Worm (Caenorhabditis elegans) whole organism, L3 larva: ENCODE measurements around the gene C31G12.1.

Experiments used
- R02D3.7 ChIP-seq: fragments of 150-350 bp; optimal IDR thresholded peaks from 2 replicates; lab custom pipeline; 2014; ENCODE audit warnings: missing biosample characterization, missing genetic modification characterization
- aly-2 ChIP-seq: fragments of 150-350 bp; optimal IDR thresholded peaks from 2 replicates; lab custom pipeline; 2014; ENCODE audit warnings: missing biosample characterization, missing genetic modification characterization
- ama-1 ChIP-seq: fragments of 150-350 bp; optimal IDR thresholded peaks from 2 replicates; lab custom pipeline; 2018
- ceh-28 ChIP-seq: fragments of 150-350 bp; optimal IDR thresholded peaks from 2 replicates; lab custom pipeline; 2014; ENCODE audit warnings: missing biosample characterization, missing genetic modification reagents, missing genetic modification characterization
- ceh-82 ChIP-seq: fragments of 150-350 bp; optimal IDR thresholded peaks from 2 replicates; lab custom pipeline; 2014; ENCODE audit warnings: missing biosample characterization, missing genetic modification characterization
- ceh-9 ChIP-seq: sonication (generic microtip); optimal IDR thresholded peaks from 2 replicates; lab custom pipeline; 2018; ENCODE audit warnings: missing biosample characterization, missing genetic modification characterization
- daf-12 ChIP-seq: fragments of 150-350 bp; optimal IDR thresholded peaks from 2 replicates; lab custom pipeline; 2014; ENCODE audit warnings: missing biosample characterization, missing genetic modification reagents, missing genetic modification characterization
- egl-27 ChIP-seq: sonication (generic microtip); optimal IDR thresholded peaks from 4 replicates; lab custom pipeline; 2017; ENCODE audit warnings: missing biosample characterization, missing genetic modification reagents, missing genetic modification characterization
- egl-5 ChIP-seq: fragments of 150-350 bp; optimal IDR thresholded peaks from 2 replicates; lab custom pipeline; 2017; ENCODE audit warnings: missing biosample characterization, missing genetic modification reagents, missing genetic modification characterization, inconsistent platforms
- elt-1 ChIP-seq: fragments of 150-350 bp; optimal IDR thresholded peaks from 2 replicates; lab custom pipeline; 2014; ENCODE audit warnings: missing biosample characterization, missing genetic modification characterization
- eor-1 ChIP-seq, 2 experiments: fragments of 150-350 bp; optimal IDR thresholded peaks; 2 replicates each; lab custom pipeline; 2014 to 2018; ENCODE audit warnings: missing biosample characterization in 2 of 2, missing genetic modification characterization in 2 of 2
- fkh-10 ChIP-seq: sonication (generic microtip); optimal IDR thresholded peaks from 2 replicates; lab custom pipeline; 2017; ENCODE audit warnings: missing biosample characterization, missing genetic modification reagents, missing genetic modification characterization
- fkh-2 ChIP-seq: fragments of 150-350 bp; optimal IDR thresholded peaks from 2 replicates; lab custom pipeline; 2014; ENCODE audit warnings: missing biosample characterization, missing genetic modification reagents, missing genetic modification characterization
- hmg-11 ChIP-seq: sonication (generic microtip); optimal IDR thresholded peaks from 2 replicates; lab custom pipeline; 2016; ENCODE audit warnings: missing genetic modification characterization, missing compliant biosample characterization
- jun-1 ChIP-seq: fragments of 150-350 bp; optimal IDR thresholded peaks from 2 replicates; lab custom pipeline; 2014; ENCODE audit warnings: missing biosample characterization, missing genetic modification reagents, missing genetic modification characterization
- lin-15B ChIP-seq: fragments of 150-350 bp; optimal IDR thresholded peaks from 2 replicates; lab custom pipeline; 2014; ENCODE audit warnings: missing biosample characterization, missing genetic modification characterization
- lin-39 ChIP-seq: fragments of 150-350 bp; optimal IDR thresholded peaks from 2 replicates; lab custom pipeline; 2018; ENCODE audit warnings: missing biosample characterization, missing genetic modification reagents, missing genetic modification characterization
- mdl-1 ChIP-seq: fragments of 150-350 bp; optimal IDR thresholded peaks from 2 replicates; lab custom pipeline; 2014; ENCODE audit warnings: missing biosample characterization, missing genetic modification characterization
- mml-1 ChIP-seq: fragments of 150-350 bp; sonication (generic microtip); optimal IDR thresholded peaks from 3 replicates; lab custom pipeline; 2014; ENCODE audit warnings: missing biosample characterization, missing genetic modification characterization
- nfya-1 ChIP-seq: sonication (generic microtip); optimal IDR thresholded peaks from 2 replicates; lab custom pipeline; 2017; ENCODE audit warnings: missing genetic modification characterization, mild to moderate bottlenecking, missing compliant biosample characterization, antibody characterized with exemption, moderate library complexity; ENCODE audit not compliant: insufficient read depth
- nhr-11 ChIP-seq: fragments of 150-350 bp; optimal IDR thresholded peaks from 2 replicates; lab custom pipeline; 2014; ENCODE audit warnings: missing biosample characterization, missing genetic modification characterization
- nhr-12 ChIP-seq: fragments of 150-350 bp; optimal IDR thresholded peaks from 2 replicates; lab custom pipeline; 2014; ENCODE audit warnings: missing biosample characterization, missing genetic modification characterization
- nhr-23 ChIP-seq: fragments of 150-350 bp; optimal IDR thresholded peaks from 2 replicates; lab custom pipeline; 2014; ENCODE audit warnings: missing biosample characterization, missing genetic modification reagents, missing genetic modification characterization
- nhr-237 ChIP-seq: fragments of 150-350 bp; optimal IDR thresholded peaks from 2 replicates; lab custom pipeline; 2014; ENCODE audit warnings: missing biosample characterization, missing genetic modification characterization
- nhr-28 ChIP-seq: fragments of 150-350 bp; optimal IDR thresholded peaks from 2 replicates; lab custom pipeline; 2014; ENCODE audit warnings: missing biosample characterization, missing genetic modification characterization
- nhr-43 ChIP-seq: sonication (generic microtip); optimal IDR thresholded peaks from 2 replicates; lab custom pipeline; 2016; ENCODE audit warnings: mild to moderate bottlenecking, missing genetic modification characterization, missing compliant biosample characterization; ENCODE audit not compliant: poor library complexity, severe bottlenecking
- nhr-67 ChIP-seq: fragments of 150-350 bp; optimal IDR thresholded peaks from 2 replicates; lab custom pipeline; 2014; ENCODE audit warnings: missing biosample characterization, missing genetic modification characterization
- nhr-76 ChIP-seq: fragments of 150-350 bp; sonication (generic microtip); optimal IDR thresholded peaks from 5 replicates; lab custom pipeline; 2014; ENCODE audit warnings: missing biosample characterization, missing genetic modification characterization
- pha-4 ChIP-seq: fragments of 150-350 bp; optimal IDR thresholded peaks from 2 replicates; lab custom pipeline; 2014; ENCODE audit warnings: missing biosample characterization, missing genetic modification reagents, missing genetic modification characterization
- pqm-1 ChIP-seq: fragments of 150-350 bp; optimal IDR thresholded peaks from 2 replicates; lab custom pipeline; 2017; ENCODE audit warnings: missing biosample characterization, missing genetic modification characterization, inconsistent platforms
- sea-2 ChIP-seq: fragments of 150-350 bp; sonication (generic microtip); optimal IDR thresholded peaks from 4 replicates; lab custom pipeline; 2014; ENCODE audit warnings: missing biosample characterization, missing genetic modification reagents, missing genetic modification characterization
- skn-1 ChIP-seq: fragments of 150-350 bp; optimal IDR thresholded peaks from 2 replicates; lab custom pipeline; 2014; ENCODE audit warnings: missing biosample characterization, missing genetic modification characterization
- snpc-4 ChIP-seq: fragments of 150-350 bp; optimal IDR thresholded peaks from 2 replicates; lab custom pipeline; 2014; ENCODE audit warnings: missing biosample characterization, missing genetic modification characterization
- unc-39 ChIP-seq: sonication (generic microtip); optimal IDR thresholded peaks from 4 replicates; lab custom pipeline; 2017; ENCODE audit warnings: missing biosample characterization, missing genetic modification characterization
- zag-1 ChIP-seq: fragments of 150-350 bp; optimal IDR thresholded peaks from 2 replicates; lab custom pipeline; 2014; ENCODE audit warnings: missing biosample characterization, missing genetic modification characterization
- ztf-11 ChIP-seq: fragments of 150-350 bp; optimal IDR thresholded peaks from 2 replicates; lab custom pipeline; 2014; ENCODE audit warnings: missing biosample characterization, missing genetic modification characterization
- ztf-4 ChIP-seq: fragments of 150-350 bp; optimal IDR thresholded peaks from 2 replicates; lab custom pipeline; 2014; ENCODE audit warnings: missing biosample characterization, missing genetic modification characterization

Gene C31G12.1

DNA sequence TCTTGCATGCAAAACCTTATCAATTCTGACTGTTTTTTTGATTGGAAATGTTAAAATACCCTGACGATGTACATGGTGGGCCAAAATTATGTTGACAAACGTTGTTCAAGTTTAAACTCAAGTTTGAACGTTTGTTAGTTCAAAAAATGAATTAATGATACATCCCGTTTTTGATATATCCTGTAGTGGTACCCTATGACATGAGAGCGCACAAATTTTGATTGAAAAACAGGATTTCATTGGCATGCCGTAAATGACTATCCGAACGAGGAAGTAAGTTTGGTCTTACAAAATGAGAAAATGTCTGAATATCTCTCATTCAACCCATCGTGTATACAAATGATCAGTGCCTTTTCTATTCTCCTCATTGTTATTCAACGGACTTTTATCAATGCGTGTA is 38.6 kb upstream of the C31G12.1 start, which contains the start of gene Y37H2A.11:
Y37H2A.11 (plus strand) TSS at position 301 of the 400 bp plus-strand sequence.
- TF ChIP-seq zag-1 (no peak), nhr-12 (tag; lab: Kevin White, UChicago) (no peak), snpc-4 (tag; lab: Kevin White, UChicago) (no peak), unc-39 (no peak), nhr-67 (tag; lab: Kevin White, UChicago) (no peak), fkh-10 (GFP tag; lab: Kevin White, UChicago) (no peak), elt-1 (no peak), pqm-1 (tag; lab: Kevin White, UChicago) (no peak), mml-1 (tag; lab: Kevin White, UChicago) (no peak), ceh-28 (tag; lab: Kevin White, UChicago) (no peak), aly-2 (tag; lab: Kevin White, UChicago) (no peak), lin-39 (tag; lab: Kevin White, UChicago) (no peak), skn-1 (tag; lab: Kevin White, UChicago) (no peak), nhr-23 (no peak), ztf-11 (no peak), egl-5 (tag; lab: Kevin White, UChicago) (no peak), ama-1 (no peak), hmg-11 (no peak), R02D3.7 (tag; lab: Kevin White, UChicago) (no peak)

DNA sequence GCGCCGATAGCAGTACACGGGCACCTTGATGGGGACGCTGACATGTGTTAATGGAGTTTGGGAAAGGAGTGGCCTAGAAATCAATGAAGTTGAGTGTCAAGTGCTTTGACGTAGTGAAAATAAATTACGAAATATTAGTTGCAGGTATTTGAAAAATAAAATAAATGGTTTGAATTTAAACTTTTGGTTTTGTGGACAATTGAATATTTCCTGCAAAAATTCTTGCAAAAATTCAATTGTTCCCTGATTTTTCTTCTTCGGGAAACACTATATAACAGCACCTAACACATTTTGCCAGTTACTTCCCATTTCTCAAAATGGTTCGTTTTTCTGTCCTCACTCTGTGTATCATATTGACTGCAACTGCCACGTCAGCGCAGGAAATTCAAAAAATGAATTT is 37.2 kb upstream of the C31G12.1 start, which contains the start of gene Y37H2A.13:
Y37H2A.13 (plus strand) TSS at position 301 of the 400 bp plus-strand sequence.
- no peak for TF ChIP-seq lin-15B (tag; lab: Kevin White, UChicago)
- TF ChIP-seq zag-1: no peak
- no peak for TF ChIP-seq elt-1
- TF ChIP-seq daf-12 (tag; lab: Kevin White, UChicago): no peak
- no peak for TF ChIP-seq ztf-4
- TF ChIP-seq eor-1 (tag; optimal IDR thresholded peaks at IDR 0.05; lab: Kevin White, UChicago): no peak
- TF ChIP-seq ama-1: no peak
- no peak for TF ChIP-seq nhr-28 (tag; lab: Kevin White, UChicago)
- TF ChIP-seq pha-4 (tag; lab: Kevin White, UChicago): no peak
- TF ChIP-seq nhr-237 (tag; lab: Kevin White, UChicago): no peak

DNA sequence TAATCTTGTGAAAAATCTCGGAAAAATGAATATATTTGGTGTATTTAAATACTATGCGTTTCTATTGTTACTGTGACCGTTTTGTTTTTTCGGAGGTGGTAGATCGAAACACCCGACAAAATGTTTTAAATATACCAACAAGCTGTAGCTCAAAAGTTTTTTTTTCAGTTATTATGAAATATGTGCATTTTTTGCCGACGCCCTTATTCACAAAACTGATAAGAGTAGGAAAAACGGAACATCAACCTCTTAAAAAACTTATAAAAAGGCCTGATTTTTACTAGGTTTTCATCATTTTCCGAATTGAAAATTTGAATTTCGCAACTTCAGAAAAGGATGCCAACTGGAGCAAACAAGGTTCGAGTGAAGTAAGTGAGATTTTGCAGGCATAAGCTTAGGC is 36.3 kb upstream of the C31G12.1 start, which contains the start of gene Y37H2A.14:
Y37H2A.14 (plus strand) TSS at position 301 of the 400 bp plus-strand sequence.
- TF ChIP-seq unc-39 (no peak), elt-1 (no peak), mdl-1 (no peak), eor-1 (tag; optimal IDR thresholded peaks at IDR 0.05; lab: Kevin White, UChicago) (no peak), fkh-10 (GFP tag; lab: Kevin White, UChicago) (no peak), nhr-11 (tag; lab: Kevin White, UChicago) (no peak), R02D3.7 (tag; lab: Kevin White, UChicago) (no peak), ceh-9 (no peak), ztf-11 (no peak), fkh-2 (tag; lab: Kevin White, UChicago) (no peak), lin-15B (tag; lab: Kevin White, UChicago) (no peak), zag-1 (no peak), lin-39 (tag; lab: Kevin White, UChicago) (no peak), nfya-1 (tag; lab: Kevin White, UChicago) (no peak)

DNA sequence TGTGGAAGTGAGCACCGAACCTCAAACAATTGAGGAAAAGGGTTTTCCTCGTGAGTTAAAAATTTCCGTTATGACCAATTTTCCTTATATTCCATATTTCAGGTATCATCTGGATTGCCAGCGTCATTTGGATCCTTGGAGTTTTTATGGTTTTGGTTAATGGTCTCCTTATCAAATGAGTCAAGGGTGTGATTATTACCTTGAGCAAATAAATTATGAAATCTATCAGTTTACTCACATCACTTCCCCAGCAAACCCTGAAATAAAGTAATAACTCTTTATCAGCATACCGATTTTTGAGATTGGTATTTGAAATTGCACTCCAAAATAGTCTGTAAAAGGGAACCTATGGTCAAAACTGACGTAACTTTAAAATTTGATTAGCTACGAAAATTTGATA is 35.3 kb upstream of the C31G12.1 start:
- TF ChIP-seq pha-4 (tag; lab: Kevin White, UChicago) (no peak), lin-15B (tag; lab: Kevin White, UChicago) (no peak), elt-1 (no peak), mml-1 (tag; lab: Kevin White, UChicago) (no peak), nhr-12 (tag; lab: Kevin White, UChicago) (no peak), unc-39 (no peak), snpc-4 (tag; lab: Kevin White, UChicago) (no peak), egl-27 (tag; lab: Kevin White, UChicago) (no peak), ceh-82 (tag; lab: Kevin White, UChicago) (no peak), nhr-43 (tag; lab: Kevin White, UChicago) (no peak), sea-2 (GFP tag; lab: Kevin White, UChicago) (no peak), lin-39 (tag; lab: Kevin White, UChicago) (no peak), fkh-2 (tag; lab: Kevin White, UChicago) (no peak), jun-1 (tag; lab: Kevin White, UChicago) (no peak), nhr-76 (tag; lab: Kevin White, UChicago) (no peak), skn-1 (tag; lab: Kevin White, UChicago) (no peak), ztf-4 (no peak), hmg-11 (no peak)
